Fruit fly (Drosophila melanogaster): ENCODE results near the gene hoka.

- TF ChIP-seq CG10366 (GFP tag; IDR thresholded peaks at IDR 0.05) (no peak), ftz-f1 (GFP tag; optimal IDR thresholded peaks at IDR 0.05) (no peak), CG16779 (GFP tag; IDR thresholded peaks at IDR 0.05) (no peak), CG6683 (GFP tag; optimal IDR thresholded peaks at IDR 0.05) (no peak), ewg (GFP tag; optimal IDR thresholded peaks at IDR 0.05) (no peak), NK7.1 (GFP tag; optimal IDR thresholded peaks at IDR 0.05) (no peak), Elba2 (GFP tag; optimal IDR thresholded peaks at IDR 0.05) (no peak)
Observed at dm6 chr3L:4910068-4910467, 11.4 kb downstream of the hoka start, which contains the start of gene Rh50.
